Worm (Caenorhabditis elegans): Measurements from ENCODE around the gene W02B12.11.

- TF ChIP-seq ama-1 (optimal IDR thresholded peaks at IDR 0.05) (no peak), ceh-22 (tag; optimal IDR thresholded peaks at IDR 0.05) (no peak), ceh-30 (tag; optimal IDR thresholded peaks at IDR 0.05) (no peak), sox-4 (tag; optimal IDR thresholded peaks at IDR 0.05) (no peak), C38D4.7 (GFP tag; optimal IDR thresholded peaks at IDR 0.05) (no peak), pha-4 (tag; optimal IDR thresholded peaks at IDR 0.05) (no peak)
Observed at ce11 chrII:11521300-11521699, 47.6 kb downstream of the W02B12.11 start, which contains the start of gene Y62F5A.10.
